Worm (Caenorhabditis elegans): ENCODE results near the gene F20G2.1.

Gene F20G2.1

DNA sequence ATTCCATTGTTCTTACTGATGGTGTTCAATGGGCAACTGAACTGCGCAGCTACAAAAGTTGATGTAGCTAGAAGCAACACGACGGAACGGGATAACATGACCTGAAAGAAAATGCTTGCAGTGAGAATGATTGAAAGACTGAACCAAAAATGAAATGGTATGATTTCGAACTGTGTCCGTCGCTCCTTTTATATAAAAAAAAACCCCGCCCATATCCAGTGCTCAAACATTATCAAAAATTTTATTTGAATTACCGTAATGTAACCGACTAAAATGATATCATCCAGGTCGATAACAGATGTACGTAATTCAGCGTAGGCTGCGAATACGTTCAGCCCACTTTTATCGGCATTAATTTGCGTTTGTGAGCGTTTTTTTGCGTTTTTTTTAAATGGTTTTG, 15.0 kb downstream of the F20G2.1 start, which contains the start of gene irg-5:
Gene irg-5, minus strand, starts transcription at position 101 of the 400 bp plus-strand sequence.
- no peak for TF ChIP-seq zip-8 (tag; optimal IDR thresholded peaks at IDR 0.05)
- no peak for TF ChIP-seq tbx-8 (GFP tag; optimal IDR thresholded peaks at IDR 0.05)
- no peak for TF ChIP-seq elt-3 (tag; optimal IDR thresholded peaks at IDR 0.05)
- TF ChIP-seq nhr-12 (tag; optimal IDR thresholded peaks at IDR 0.05), result no peak
- no peak for TF ChIP-seq M03D4.4 (tag; optimal IDR thresholded peaks at IDR 0.05)

DNA sequence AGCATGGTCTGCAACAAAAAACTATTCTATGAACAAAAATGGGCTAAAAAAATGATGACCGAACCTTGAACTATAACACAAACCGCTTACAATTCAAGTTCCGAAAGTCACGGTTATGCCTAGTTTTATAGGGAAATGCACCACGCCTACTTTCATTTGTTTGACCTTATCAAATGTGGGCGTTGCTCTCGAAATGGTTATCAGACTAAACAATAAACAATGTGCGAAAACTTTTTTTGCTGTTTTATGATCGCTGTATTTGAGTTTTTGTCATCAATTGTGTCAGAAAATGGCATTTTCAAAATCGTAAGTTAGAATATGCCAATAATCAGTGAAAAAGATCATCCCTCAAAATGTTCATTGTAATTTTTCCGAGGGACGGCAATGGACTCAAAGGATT, 17.2 kb downstream of the F20G2.1 start, which contains the start of gene F35E12.6:
Gene F35E12.6, minus strand, starts transcription at position 101 of the 400 bp plus-strand sequence.
- TF ChIP-seq ceh-43 (GFP tag; optimal IDR thresholded peaks at IDR 0.05), result no peak

DNA sequence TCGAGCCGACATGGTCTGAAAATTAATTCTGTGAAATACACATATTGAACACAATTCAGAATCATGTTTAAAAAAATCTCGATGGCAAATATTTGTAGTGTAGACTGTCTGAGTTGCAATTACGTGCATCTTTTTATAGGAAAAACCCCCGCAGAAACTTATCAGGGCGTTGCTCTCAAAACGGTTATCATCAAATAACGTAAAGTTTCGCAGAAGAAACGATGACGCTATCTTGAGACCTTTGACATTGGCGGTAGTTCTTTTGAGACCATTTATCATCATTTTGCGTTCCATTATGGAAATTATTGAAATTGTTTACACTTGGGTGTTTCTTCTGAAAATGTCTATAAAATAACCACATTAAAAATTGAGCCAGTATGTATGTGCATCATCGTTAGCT, 22.6 kb downstream of the F20G2.1 start, which contains the start of gene dct-17:
Gene dct-17, minus strand, starts transcription at position 23 of the 400 bp plus-strand sequence.
- no peak for TF ChIP-seq elt-3 (tag; optimal IDR thresholded peaks at IDR 0.05)

DNA sequence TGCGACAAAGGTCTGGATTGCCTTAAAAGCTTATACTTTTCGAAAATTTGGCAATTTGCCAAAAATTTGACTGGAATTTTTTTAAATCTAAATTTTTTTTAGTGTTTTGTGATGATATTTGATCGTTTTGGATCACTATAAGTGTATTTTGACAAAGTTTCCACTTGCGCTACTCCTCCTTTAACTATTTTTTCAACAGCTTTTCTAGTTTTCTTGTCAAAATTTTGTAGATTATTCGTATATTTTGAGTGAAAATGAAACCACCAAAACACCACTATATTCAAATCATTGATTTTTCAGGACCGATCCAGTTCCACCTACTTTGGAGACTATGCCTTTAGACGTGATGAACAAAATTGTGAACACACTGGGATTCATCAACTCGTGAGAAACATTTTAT, 27.8 kb downstream of the F20G2.1 start, which contains the start of gene fbxa-181:
Gene fbxa-181, plus strand, starts transcription at position 301 of the 400 bp plus-strand sequence.
- TF ChIP-seq mep-1 (tag; optimal IDR thresholded peaks at IDR 0.05) (no peak), drap-1 (GFP tag; optimal IDR thresholded peaks at IDR 0.05) (no peak), M03D4.4 (tag; optimal IDR thresholded peaks at IDR 0.05) (no peak), lsy-2 (tag; optimal IDR thresholded peaks at IDR 0.05) (no peak), pha-4 (tag; optimal IDR thresholded peaks at IDR 0.05) (no peak)

DNA sequence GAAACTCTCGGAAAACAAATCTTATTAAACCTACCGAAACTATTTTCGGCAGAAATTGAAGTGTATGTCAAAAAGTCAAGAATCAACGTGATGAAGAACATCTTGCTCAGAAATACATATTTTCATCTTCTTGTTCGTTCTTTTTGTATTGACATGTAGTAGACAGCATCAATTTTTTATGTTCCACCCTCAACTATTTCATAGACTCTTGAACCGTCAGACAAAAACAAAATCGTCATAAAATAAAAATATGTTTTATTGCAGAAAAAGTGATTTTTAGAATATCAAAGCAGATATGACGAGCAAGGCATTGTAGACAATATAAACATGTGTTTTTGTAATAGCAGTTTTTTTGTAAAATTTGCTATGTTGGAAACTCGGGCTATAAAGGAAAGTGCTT, 28.6 kb downstream of the F20G2.1 start, which contains the start of gene F35E12.2:
Gene F35E12.2, minus strand, starts transcription at position 101 of the 400 bp plus-strand sequence.
- TF ChIP-seq zip-8 (tag; optimal IDR thresholded peaks at IDR 0.05), result no peak

DNA sequence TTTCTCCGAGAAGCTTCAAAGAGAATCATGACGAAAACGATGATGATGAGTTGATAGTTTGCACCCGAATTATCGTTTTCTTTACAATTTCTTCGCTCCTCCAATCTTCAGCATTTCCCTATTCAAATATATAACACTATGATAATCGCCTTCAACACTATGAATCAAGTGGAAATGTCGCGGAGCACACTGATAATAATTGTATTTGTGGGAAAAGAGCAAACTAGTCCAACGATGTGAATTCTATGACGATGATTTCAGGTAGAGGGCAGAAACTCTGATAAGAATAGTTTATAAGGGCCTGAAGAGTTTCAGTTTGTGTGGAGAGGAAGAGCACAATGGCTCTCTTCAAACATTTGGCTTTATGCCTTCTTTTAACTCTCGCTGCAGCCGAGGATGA, 36.9 kb downstream of the F20G2.1 start, which contains the start of gene T01D3.6:
Gene T01D3.6, plus strand, starts transcription at position 294 of the 400 bp plus-strand sequence.
- no peak for TF ChIP-seq M03D4.4 (tag; optimal IDR thresholded peaks at IDR 0.05)
- no peak for TF ChIP-seq elt-3 (tag; optimal IDR thresholded peaks at IDR 0.05)
- no peak for TF ChIP-seq nhr-12 (tag; optimal IDR thresholded peaks at IDR 0.05)

DNA sequence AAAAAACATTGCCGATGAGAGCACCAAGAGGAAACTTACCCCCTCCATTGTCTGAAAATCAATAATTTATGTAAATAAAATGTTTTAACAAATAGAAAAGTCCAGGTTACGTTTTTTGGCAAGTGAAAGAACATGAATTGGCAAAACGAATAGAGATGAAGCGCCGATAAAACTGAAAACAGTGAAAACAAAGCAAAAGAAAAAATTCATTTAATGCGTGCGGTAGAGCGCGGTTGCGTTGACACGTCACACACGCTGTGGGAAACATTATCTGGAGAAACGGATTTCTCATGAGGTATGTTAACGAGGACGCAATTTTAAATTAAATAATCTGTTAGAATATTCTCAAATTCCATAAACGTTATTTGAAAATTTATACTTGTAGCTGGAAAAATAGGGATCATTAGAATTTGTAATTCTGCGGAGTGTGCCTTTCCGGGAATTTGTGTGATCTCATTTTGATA, 38.1 kb downstream of the F20G2.1 start, which contains the start of gene zipt-9:
Gene zipt-9, minus strand, starts transcription at position 51 of the 464 bp plus-strand sequence.
- no peak for TF ChIP-seq ztf-11 (tag; optimal IDR thresholded peaks at IDR 0.05)
- TF ChIP-seq unc-62 (GFP tag; optimal IDR thresholded peaks at IDR 0.05), result no peak
- peak; percentile 20 for TF ChIP-seq lin-32 (GFP tag; optimal IDR thresholded peaks at IDR 0.05)
- no peak for TF ChIP-seq ham-2 (GFP tag; optimal IDR thresholded peaks at IDR 0.05)
- no peak for TF ChIP-seq hlh-1 (tag; optimal IDR thresholded peaks at IDR 0.05)
- peak; percentile 79 for TF ChIP-seq sptf-1 (tag; optimal IDR thresholded peaks at IDR 0.05)
- peak; percentile 42 for TF ChIP-seq M03D4.4 (tag; optimal IDR thresholded peaks at IDR 0.05)
- TF ChIP-seq drap-1 (GFP tag; optimal IDR thresholded peaks at IDR 0.05), result peak; percentile 35
- TF ChIP-seq nhr-28 (tag; optimal IDR thresholded peaks at IDR 0.05), result no peak
- peak; percentile 68 for TF ChIP-seq lsy-2 (tag; optimal IDR thresholded peaks at IDR 0.05)
- peak; percentile 64 for TF ChIP-seq lin-13 (tag; optimal IDR thresholded peaks at IDR 0.05)
- TF ChIP-seq pha-4 (tag; optimal IDR thresholded peaks at IDR 0.05), result peak; percentile 42
- peak; percentile 9 for TF ChIP-seq ceh-39 (tag; optimal IDR thresholded peaks at IDR 0.05)
- no peak for TF ChIP-seq mls-2 (tag; optimal IDR thresholded peaks at IDR 0.05)
- TF ChIP-seq cnd-1 (tag; optimal IDR thresholded peaks at IDR 0.05), result peak; percentile 54
- no peak for TF ChIP-seq unc-120 (tag; optimal IDR thresholded peaks at IDR 0.05; ENCODE audit: poor library complexity, severe bottlenecking)
- no peak for TF ChIP-seq nhr-12 (tag; optimal IDR thresholded peaks at IDR 0.05)
- TF ChIP-seq elt-1 (tag; optimal IDR thresholded peaks at IDR 0.05; ENCODE audit: borderline replicate concordance, insufficient read depth), result peak; percentile 6
- TF ChIP-seq blmp-1 (tag; optimal IDR thresholded peaks at IDR 0.05), result peak; percentile 46
- peak; percentile 83 for TF ChIP-seq mep-1 (tag; optimal IDR thresholded peaks at IDR 0.05)
- peak; percentile 66 for TF ChIP-seq nhr-237 (tag; optimal IDR thresholded peaks at IDR 0.05)
- TF ChIP-seq sem-2 (GFP tag; optimal IDR thresholded peaks at IDR 0.05), result peak; percentile 9
- TF ChIP-seq unc-39 (tag; optimal IDR thresholded peaks at IDR 0.05), result no peak
- no peak for TF ChIP-seq mab-5 (tag; optimal IDR thresholded peaks at IDR 0.05)
